Worm (Caenorhabditis elegans) whole organism, L3 larva: Measurements from ENCODE around the gene alg-1.

Source experiments
- R02D3.7 ChIP-seq: fragments of 150-350 bp; optimal IDR thresholded peaks from 2 replicates; lab custom pipeline; 2014; ENCODE audit warnings: missing biosample characterization, missing genetic modification characterization
- ama-1 ChIP-seq: fragments of 150-350 bp; optimal IDR thresholded peaks from 2 replicates; lab custom pipeline; 2018
- ceh-16 ChIP-seq: sonication (generic microtip); optimal IDR thresholded peaks from 2 replicates; lab custom pipeline; 2017; ENCODE audit warnings: missing biosample characterization, missing genetic modification characterization
- ceh-28 ChIP-seq: fragments of 150-350 bp; optimal IDR thresholded peaks from 2 replicates; lab custom pipeline; 2014; ENCODE audit warnings: missing biosample characterization, missing genetic modification reagents, missing genetic modification characterization
- ceh-82 ChIP-seq: fragments of 150-350 bp; optimal IDR thresholded peaks from 2 replicates; lab custom pipeline; 2014; ENCODE audit warnings: missing biosample characterization, missing genetic modification characterization
- ceh-9 ChIP-seq: sonication (generic microtip); optimal IDR thresholded peaks from 2 replicates; lab custom pipeline; 2018; ENCODE audit warnings: missing biosample characterization, missing genetic modification characterization
- daf-12 ChIP-seq: fragments of 150-350 bp; optimal IDR thresholded peaks from 2 replicates; lab custom pipeline; 2014; ENCODE audit warnings: missing biosample characterization, missing genetic modification reagents, missing genetic modification characterization
- egl-27 ChIP-seq: sonication (generic microtip); optimal IDR thresholded peaks from 4 replicates; lab custom pipeline; 2017; ENCODE audit warnings: missing biosample characterization, missing genetic modification reagents, missing genetic modification characterization
- egl-5 ChIP-seq: fragments of 150-350 bp; optimal IDR thresholded peaks from 2 replicates; lab custom pipeline; 2017; ENCODE audit warnings: missing biosample characterization, missing genetic modification reagents, missing genetic modification characterization, inconsistent platforms
- elt-1 ChIP-seq: fragments of 150-350 bp; optimal IDR thresholded peaks from 2 replicates; lab custom pipeline; 2014; ENCODE audit warnings: missing biosample characterization, missing genetic modification characterization
- elt-2 ChIP-seq: sonication (generic microtip); optimal IDR thresholded peaks from 2 replicates; lab custom pipeline; 2016; ENCODE audit warnings: missing genetic modification reagents, mild to moderate bottlenecking, missing genetic modification characterization, missing compliant biosample characterization
- elt-3 ChIP-seq, 3 experiments: fragments of 150-350 bp in 1 of 3; sonication (generic microtip) in 2 of 3; optimal IDR thresholded peaks; 2 replicates in 2 of 3; 4 replicates in 1 of 3; lab custom pipeline; 2014 to 2017; ENCODE audit warnings: missing biosample characterization in 3 of 3, missing genetic modification characterization in 3 of 3
- eor-1 ChIP-seq, 2 experiments: fragments of 150-350 bp; optimal IDR thresholded peaks; 2 replicates each; lab custom pipeline; 2014 to 2018; ENCODE audit warnings: missing biosample characterization in 2 of 2, missing genetic modification characterization in 2 of 2
- fkh-10 ChIP-seq: sonication (generic microtip); optimal IDR thresholded peaks from 2 replicates; lab custom pipeline; 2017; ENCODE audit warnings: missing biosample characterization, missing genetic modification reagents, missing genetic modification characterization
- fos-1 ChIP-seq: fragments of 150-350 bp; optimal IDR thresholded peaks from 2 replicates; lab custom pipeline; 2014; ENCODE audit warnings: missing biosample characterization, missing genetic modification characterization
- hmg-11 ChIP-seq: sonication (generic microtip); optimal IDR thresholded peaks from 2 replicates; lab custom pipeline; 2016; ENCODE audit warnings: missing genetic modification characterization, missing compliant biosample characterization
- jun-1 ChIP-seq: fragments of 150-350 bp; optimal IDR thresholded peaks from 2 replicates; lab custom pipeline; 2014; ENCODE audit warnings: missing biosample characterization, missing genetic modification reagents, missing genetic modification characterization
- lin-39 ChIP-seq: fragments of 150-350 bp; optimal IDR thresholded peaks from 2 replicates; lab custom pipeline; 2018; ENCODE audit warnings: missing biosample characterization, missing genetic modification reagents, missing genetic modification characterization
- lsy-12 ChIP-seq: sonication (generic microtip); optimal IDR thresholded peaks from 2 replicates; lab custom pipeline; 2016; ENCODE audit warnings: mild to moderate bottlenecking, missing genetic modification characterization, missing compliant biosample characterization
- nfya-1 ChIP-seq: sonication (generic microtip); optimal IDR thresholded peaks from 2 replicates; lab custom pipeline; 2017; ENCODE audit warnings: missing genetic modification characterization, mild to moderate bottlenecking, missing compliant biosample characterization, antibody characterized with exemption, moderate library complexity; ENCODE audit not compliant: insufficient read depth
- nhr-11 ChIP-seq: fragments of 150-350 bp; optimal IDR thresholded peaks from 2 replicates; lab custom pipeline; 2014; ENCODE audit warnings: missing biosample characterization, missing genetic modification characterization
- nhr-12 ChIP-seq: fragments of 150-350 bp; optimal IDR thresholded peaks from 2 replicates; lab custom pipeline; 2014; ENCODE audit warnings: missing biosample characterization, missing genetic modification characterization
- nhr-23 ChIP-seq: fragments of 150-350 bp; optimal IDR thresholded peaks from 2 replicates; lab custom pipeline; 2014; ENCODE audit warnings: missing biosample characterization, missing genetic modification reagents, missing genetic modification characterization
- nhr-25 ChIP-seq: sonication (generic microtip); optimal IDR thresholded peaks from 2 replicates; lab custom pipeline; 2017; ENCODE audit warnings: missing biosample characterization, missing genetic modification characterization
- nhr-43 ChIP-seq: sonication (generic microtip); optimal IDR thresholded peaks from 2 replicates; lab custom pipeline; 2016; ENCODE audit warnings: mild to moderate bottlenecking, missing genetic modification characterization, missing compliant biosample characterization; ENCODE audit not compliant: poor library complexity, severe bottlenecking
- nhr-67 ChIP-seq: fragments of 150-350 bp; optimal IDR thresholded peaks from 2 replicates; lab custom pipeline; 2014; ENCODE audit warnings: missing biosample characterization, missing genetic modification characterization
- nhr-77 ChIP-seq: fragments of 150-350 bp; optimal IDR thresholded peaks from 2 replicates; lab custom pipeline; 2014; ENCODE audit warnings: missing biosample characterization, missing genetic modification characterization
- pha-4 ChIP-seq: fragments of 150-350 bp; optimal IDR thresholded peaks from 2 replicates; lab custom pipeline; 2014; ENCODE audit warnings: missing biosample characterization, missing genetic modification reagents, missing genetic modification characterization
- pqm-1 ChIP-seq: fragments of 150-350 bp; optimal IDR thresholded peaks from 2 replicates; lab custom pipeline; 2017; ENCODE audit warnings: missing biosample characterization, missing genetic modification characterization, inconsistent platforms
- snpc-4 ChIP-seq: fragments of 150-350 bp; optimal IDR thresholded peaks from 2 replicates; lab custom pipeline; 2014; ENCODE audit warnings: missing biosample characterization, missing genetic modification characterization
- unc-62 ChIP-seq: fragments of 150-350 bp; sonication (generic microtip); optimal IDR thresholded peaks from 4 replicates; lab custom pipeline; 2014; ENCODE audit warnings: missing biosample characterization, missing genetic modification reagents, missing genetic modification characterization
- zag-1 ChIP-seq: fragments of 150-350 bp; optimal IDR thresholded peaks from 2 replicates; lab custom pipeline; 2014; ENCODE audit warnings: missing biosample characterization, missing genetic modification characterization

alg-1 gene

DNA sequence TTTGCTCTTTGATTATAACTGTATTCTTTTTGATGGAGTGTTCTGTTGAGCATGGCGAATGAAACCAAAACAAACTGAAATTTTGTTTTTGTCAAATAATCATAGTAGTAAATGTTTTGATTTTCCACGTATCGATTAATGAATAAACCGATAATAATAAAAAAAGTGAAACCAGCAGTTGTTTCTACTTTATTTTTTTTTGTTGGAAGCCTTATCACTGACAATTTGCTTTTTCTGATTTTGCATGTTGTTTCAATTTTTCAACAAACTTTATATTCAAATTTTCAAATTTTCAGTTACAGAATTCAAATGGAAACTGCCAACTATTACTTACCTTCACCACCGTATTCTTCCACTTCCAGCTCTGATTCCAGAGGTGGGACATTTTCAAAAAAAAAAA lies 14.3 kb upstream of the alg-1 start, which contains the start of gene elt-3:
Gene elt-3, plus strand, starts transcription at position 301 of the 400 bp plus-strand sequence.
- TF ChIP-seq unc-62 (GFP tag; lab: Kevin White, UChicago), result no peak
- no peak for TF ChIP-seq lin-39 (tag; lab: Kevin White, UChicago)
- TF ChIP-seq nhr-25 (tag; lab: Kevin White, UChicago), result no peak

DNA sequence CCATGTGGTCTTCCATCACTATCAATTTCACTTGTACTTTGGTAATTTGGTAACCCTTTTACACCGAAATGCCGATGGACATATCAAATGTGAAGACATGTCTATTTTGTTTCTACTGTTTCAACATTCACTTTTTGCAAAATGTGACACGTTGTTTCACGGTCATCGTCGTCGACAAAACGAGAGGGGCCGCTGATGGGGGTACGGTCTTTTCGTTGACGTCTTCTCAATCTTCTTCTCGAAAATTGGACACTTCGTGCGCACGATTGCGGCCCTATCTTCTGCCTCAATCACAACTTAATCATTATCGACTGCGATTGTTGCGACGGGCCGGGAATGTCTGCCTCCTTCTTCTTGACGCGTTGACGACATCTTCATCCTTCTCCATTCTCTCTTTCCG lies 12.2 kb upstream of the alg-1 start:
- no peak for TF ChIP-seq lin-39 (tag; lab: Kevin White, UChicago)
- TF ChIP-seq nhr-25 (tag; lab: Kevin White, UChicago), result peak; percentile 30
- no peak for TF ChIP-seq egl-5 (tag; lab: Kevin White, UChicago)
- peak; percentile 26 for TF ChIP-seq nhr-23 (tag; lab: Kevin White, UChicago)
- peak; percentile 21 for TF ChIP-seq lsy-12
- peak; percentile 34 for TF ChIP-seq nhr-43 (tag; lab: Kevin White, UChicago)
- peak in 2 of 3 experiments; percentile 12 to 59 for TF ChIP-seq elt-3 (tag; optimal IDR thresholded peaks at IDR 0.05; lab: Kevin White, UChicago)

DNA sequence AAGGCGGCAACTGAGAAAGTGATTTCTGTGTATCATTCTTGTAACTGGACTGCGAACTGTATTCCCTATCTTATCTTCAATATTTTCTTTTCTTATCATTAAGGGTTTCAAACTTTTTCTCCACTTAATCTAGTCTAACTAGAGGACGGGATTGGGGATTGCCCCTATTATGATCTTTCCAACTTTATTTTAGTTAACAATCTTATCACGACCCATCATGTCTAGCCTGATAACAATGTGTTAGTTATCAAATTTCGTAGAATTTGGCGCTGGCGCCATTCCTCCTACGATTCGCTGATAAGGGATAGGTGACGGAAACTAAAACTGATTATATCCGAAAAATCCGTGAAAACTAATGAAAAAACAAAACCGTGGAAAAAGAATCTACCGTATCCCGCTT lies 11.6 kb upstream of the alg-1 start:
- TF ChIP-seq elt-2 (tag; lab: Kevin White, UChicago), result peak; percentile 85
- peak; percentile 66 for TF ChIP-seq R02D3.7 (tag; lab: Kevin White, UChicago)
- TF ChIP-seq elt-3 (tag; optimal IDR thresholded peaks at IDR 0.05; lab: Kevin White, UChicago), result peak; percentile 69 to 99 (median 78)
- peak; percentile 94 for TF ChIP-seq pqm-1 (tag; lab: Kevin White, UChicago)
- TF ChIP-seq nhr-43 (tag; lab: Kevin White, UChicago), result no peak

DNA sequence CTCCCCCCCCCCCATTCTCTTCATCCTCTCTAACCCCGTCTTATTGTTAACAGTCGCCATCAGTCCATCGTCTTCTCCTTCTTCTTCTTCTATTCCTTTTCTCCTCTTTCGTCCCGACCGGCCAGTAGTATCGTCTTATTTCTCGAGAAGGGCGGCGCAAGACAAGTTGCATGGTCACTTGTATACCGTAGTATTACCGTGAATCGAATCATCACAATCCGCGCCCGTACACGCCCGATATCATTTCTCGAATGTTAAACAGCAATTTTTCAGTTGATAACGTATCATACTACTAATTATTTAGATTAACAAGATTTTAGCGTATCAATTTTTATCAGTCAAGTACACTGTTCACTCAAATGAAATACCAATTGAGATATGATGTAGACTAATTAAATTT lies 11.0 kb upstream of the alg-1 start:
- TF ChIP-seq nhr-25 (tag; lab: Kevin White, UChicago), result peak; percentile 25
- peak; percentile 40 for TF ChIP-seq nfya-1 (tag; lab: Kevin White, UChicago)
- peak; percentile 39 for TF ChIP-seq nhr-23 (tag; lab: Kevin White, UChicago)
- peak; percentile 83 to 98 (median 92) for TF ChIP-seq elt-3 (tag; optimal IDR thresholded peaks at IDR 0.05; lab: Kevin White, UChicago)
- TF ChIP-seq unc-62 (GFP tag; lab: Kevin White, UChicago), result no peak

DNA sequence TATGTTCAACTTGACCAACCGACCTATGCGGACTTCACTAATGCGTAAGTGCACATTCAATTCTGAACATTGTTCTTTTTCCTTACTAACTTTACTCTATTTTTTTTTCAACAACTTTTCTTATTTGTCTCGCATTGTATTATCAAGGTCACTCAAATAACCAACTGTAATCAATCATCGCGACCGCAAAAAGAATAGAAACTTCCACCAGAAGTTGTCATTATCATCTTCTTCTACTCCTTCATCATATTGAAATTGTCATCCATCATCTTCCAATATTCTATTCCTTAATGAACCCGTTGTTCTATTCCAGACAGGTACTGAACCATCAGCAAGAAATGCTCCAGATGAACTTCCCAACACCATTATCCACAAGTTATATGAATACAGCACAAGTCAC lies 9.5 kb upstream of the alg-1 start:
- TF ChIP-seq ceh-28 (tag; lab: Kevin White, UChicago) (no peak), fos-1 (no peak), pha-4 (tag; lab: Kevin White, UChicago) (no peak), nhr-25 (tag; lab: Kevin White, UChicago) (peak; percentile 40), nhr-11 (tag; lab: Kevin White, UChicago) (no peak), zag-1 (tag; lab: Kevin White, UChicago) (no peak), elt-3 (tag; optimal IDR thresholded peaks at IDR 0.05; lab: Kevin White, UChicago) (peak in 1 of 3 experiments; percentile 46), jun-1 (tag; lab: Kevin White, UChicago) (no peak), elt-2 (tag; lab: Kevin White, UChicago) (no peak), nhr-23 (tag; lab: Kevin White, UChicago) (peak; percentile 79), snpc-4 (tag; lab: Kevin White, UChicago) (no peak), fkh-10 (no peak), unc-62 (GFP tag; lab: Kevin White, UChicago) (no peak), ama-1 (no peak), nhr-43 (tag; lab: Kevin White, UChicago) (peak; percentile 53), nhr-67 (no peak)

DNA sequence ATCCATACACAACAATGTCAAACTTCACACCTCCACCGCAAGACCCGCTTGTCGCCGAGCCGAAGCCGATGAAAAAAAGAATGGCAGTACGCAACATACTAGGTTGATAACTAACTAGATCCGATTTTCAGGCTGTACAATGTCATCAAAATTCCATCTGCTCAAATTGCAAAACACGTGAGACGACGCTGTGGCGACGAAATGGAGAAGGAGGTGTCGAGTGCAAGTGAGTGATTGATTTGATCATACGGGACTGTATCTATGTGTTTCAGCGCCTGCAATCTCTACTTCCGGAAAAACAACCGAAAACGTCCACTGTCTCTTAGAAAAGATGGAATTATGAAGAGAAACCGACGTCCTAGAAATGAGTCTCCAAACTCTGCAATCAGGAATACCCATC lies 8.6 kb upstream of the alg-1 start:
- no peak for TF ChIP-seq pha-4 (tag; lab: Kevin White, UChicago)
- no peak for TF ChIP-seq ceh-9
- no peak for TF ChIP-seq egl-5 (tag; lab: Kevin White, UChicago)
- TF ChIP-seq egl-27, result no peak
- no peak for TF ChIP-seq R02D3.7 (tag; lab: Kevin White, UChicago)
- peak in 1 of 3 experiments; percentile 86 for TF ChIP-seq elt-3 (tag; optimal IDR thresholded peaks at IDR 0.05; lab: Kevin White, UChicago)
- no peak for TF ChIP-seq nhr-77 (tag; lab: Kevin White, UChicago)

DNA sequence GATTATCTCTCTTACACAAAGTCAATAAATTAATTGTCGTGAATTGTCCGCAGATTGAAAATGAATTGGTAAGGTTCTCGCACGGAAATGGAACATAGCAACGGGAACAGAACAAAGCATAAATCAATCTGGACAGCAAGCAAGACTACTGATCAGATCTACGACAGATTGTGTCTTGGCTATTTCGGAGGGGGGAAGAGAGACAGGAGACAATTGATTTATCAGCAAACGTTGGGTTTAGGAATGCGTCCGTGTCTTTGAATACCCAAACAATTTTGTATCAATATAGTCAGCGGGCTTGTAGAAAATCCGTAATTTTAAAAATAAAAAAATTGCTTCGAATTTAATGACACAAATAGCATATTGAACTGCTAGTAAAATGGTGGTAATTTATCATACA lies 7.6 kb upstream of the alg-1 start:
- TF ChIP-seq hmg-11 (tag; lab: Kevin White, UChicago) (no peak), ama-1 (peak; percentile 57), nhr-43 (tag; lab: Kevin White, UChicago) (peak; percentile 67), lsy-12 (peak; percentile 26), nhr-23 (tag; lab: Kevin White, UChicago) (peak; percentile 53), nhr-12 (tag; lab: Kevin White, UChicago) (no peak), nhr-11 (tag; lab: Kevin White, UChicago) (no peak), ceh-82 (tag; lab: Kevin White, UChicago) (no peak), elt-3 (tag; optimal IDR thresholded peaks at IDR 0.05; lab: Kevin White, UChicago) (peak in 2 of 3 experiments; percentile 58 to 86), unc-62 (GFP tag; lab: Kevin White, UChicago) (peak; percentile 28), ceh-28 (tag; lab: Kevin White, UChicago) (no peak), eor-1 (tag; optimal IDR thresholded peaks at IDR 0.05; lab: Kevin White, UChicago) (no peak), elt-1 (peak; percentile 44), egl-27 (no peak), snpc-4 (tag; lab: Kevin White, UChicago) (no peak), ceh-16 (no peak), daf-12 (tag; lab: Kevin White, UChicago) (no peak), nhr-25 (tag; lab: Kevin White, UChicago) (peak; percentile 29), nhr-77 (tag; lab: Kevin White, UChicago) (no peak)
